Fruit fly (Drosophila melanogaster): ENCODE results near the gene sowah.

DNA sequence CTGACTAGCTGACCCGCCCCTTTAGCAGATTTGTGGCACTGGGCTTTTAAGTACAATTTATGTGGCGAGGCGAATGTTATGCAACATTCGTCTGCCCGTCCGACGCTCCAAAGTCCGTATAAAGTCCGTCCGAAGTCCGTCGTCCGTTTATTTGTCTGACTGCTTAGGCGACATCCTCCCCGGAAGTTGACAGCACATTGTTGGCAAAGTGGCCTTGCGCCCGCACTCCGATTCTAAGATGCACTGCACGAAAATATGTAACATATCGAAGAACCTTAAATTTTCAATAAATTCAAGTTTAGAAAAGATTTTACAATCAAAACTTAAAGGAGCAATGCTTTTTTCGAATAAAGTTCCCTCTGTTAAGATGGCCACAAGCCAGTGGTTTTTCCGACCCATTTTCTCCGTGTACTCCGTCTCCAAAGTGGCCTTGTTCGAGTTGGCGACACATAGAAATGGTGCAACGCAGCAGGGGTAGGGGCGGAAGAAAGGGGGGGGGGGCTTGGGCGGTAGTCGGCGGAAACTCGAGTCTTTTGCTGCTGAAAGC lies 46.6 kb upstream of the sowah start:
- no peak for TF ChIP-seq CG15336 (GFP tag; IDR thresholded peaks at IDR 0.05)
- TF ChIP-seq Sox102F (GFP tag; optimal IDR thresholded peaks at IDR 0.05), result no peak
- TF ChIP-seq svp (GFP tag), result no peak
- no peak for TF ChIP-seq CG6854 (GFP tag; optimal IDR thresholded peaks at IDR 0.05)
- no peak for TF ChIP-seq fd59A (GFP tag; optimal IDR thresholded peaks at IDR 0.05)
- TF ChIP-seq Eip78C (GFP tag), result peak; percentile 42
- TF ChIP-seq CG8632 (GFP tag; optimal IDR thresholded peaks at IDR 0.05), result no peak
- no peak for TF ChIP-seq CG16779 (tag; optimal IDR thresholded peaks at IDR 0.05)
- TF ChIP-seq Sox15 (GFP tag; optimal IDR thresholded peaks at IDR 0.05), result no peak

Data from whole organism, prepupa.